Fruit fly (Drosophila melanogaster): Measurements from ENCODE around the gene Miro.

The Miro gene

DNA sequence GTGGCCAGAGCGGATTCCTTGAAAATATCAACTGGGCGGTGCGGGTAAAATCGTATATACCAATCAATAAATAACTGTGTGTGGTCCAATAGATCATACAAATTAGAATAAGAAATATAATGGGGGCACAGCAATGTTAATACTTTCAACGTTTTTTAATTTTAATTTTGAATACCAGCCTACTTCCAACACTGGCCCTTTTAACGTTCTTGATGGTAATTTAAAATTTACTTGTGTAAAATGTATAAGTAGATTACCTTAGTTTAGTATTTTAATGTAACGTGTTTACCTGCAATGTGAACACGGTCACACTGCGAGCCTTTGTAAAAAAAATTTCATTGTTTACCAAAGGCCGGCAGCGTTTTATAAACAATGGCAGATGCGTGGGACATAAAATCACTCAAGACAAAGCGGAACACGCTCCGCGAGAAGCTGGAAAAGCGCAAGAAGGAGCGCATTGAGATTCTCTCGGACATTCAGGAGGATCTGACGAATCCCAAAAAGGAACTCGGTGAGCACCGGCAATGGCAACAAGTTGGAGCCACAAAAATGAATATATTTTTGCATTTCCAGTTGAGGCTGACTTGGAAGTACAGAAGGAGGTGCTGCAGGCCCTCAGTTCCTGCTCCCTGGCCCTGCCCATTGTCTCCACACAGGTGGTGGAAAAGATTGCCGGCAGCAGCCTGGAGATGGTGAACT is 6.7 kb downstream of the Miro start, which contains the start of the genes KrT95D and Mettl3 (continued):
- peak in 1 of 3 experiments; percentile 19 for TF ChIP-seq lola (GFP tag; optimal IDR thresholded peaks at IDR 0.05)
- TF ChIP-seq az2 (GFP tag; optimal IDR thresholded peaks at IDR 0.05) = no peak
- TF ChIP-seq CG17359 (tag; optimal IDR thresholded peaks at IDR 0.05) = peak; percentile 23
- no peak for TF ChIP-seq Awh (GFP tag; IDR thresholded peaks at IDR 0.05)
- no peak for TF ChIP-seq Eip74EF (GFP tag; optimal IDR thresholded peaks at IDR 0.05)
- TF ChIP-seq CG15696 (tag; optimal IDR thresholded peaks at IDR 0.05) = peak; percentile 8
- TF ChIP-seq run (tag; optimal IDR thresholded peaks at IDR 0.05) = no peak
- TF ChIP-seq CG43689 (GFP tag; IDR thresholded peaks at IDR 0.05) = no peak
- no peak for TF ChIP-seq HmgD (GFP tag; optimal IDR thresholded peaks at IDR 0.05)
- peak; percentile 36 for TF ChIP-seq CG17829 (tag; optimal IDR thresholded peaks at IDR 0.05)
- TF ChIP-seq gsb (GFP tag; IDR thresholded peaks at IDR 0.05) = no peak
- TF ChIP-seq scrt (GFP tag; optimal IDR thresholded peaks at IDR 0.05) = peak; percentile 81
- peak; percentile 83 for TF ChIP-seq CG10267 (tag; optimal IDR thresholded peaks at IDR 0.05)
- TF ChIP-seq sd (tag; optimal IDR thresholded peaks at IDR 0.05) = peak; percentile 34
- TF ChIP-seq gt (GFP tag; IDR thresholded peaks at IDR 0.05) = no peak
- TF ChIP-seq B-H2 (GFP tag; optimal IDR thresholded peaks at IDR 0.05) = no peak
- peak; percentile 81 for TF ChIP-seq Med (GFP tag)
- peak; percentile 10 for TF ChIP-seq CG7839 (tag; optimal IDR thresholded peaks at IDR 0.05)
- TF ChIP-seq Ets65A (GFP tag) = peak; percentile 88
- no peak for TF ChIP-seq D19B (GFP tag; optimal IDR thresholded peaks at IDR 0.05)
- no peak for TF ChIP-seq CG14014 (GFP tag; IDR thresholded peaks at IDR 0.05)
- peak in 1 of 2 experiments; percentile 22 for TF ChIP-seq insv (GFP tag; optimal IDR thresholded peaks at IDR 0.05)
- TF ChIP-seq crp (GFP tag; optimal IDR thresholded peaks at IDR 0.05) = no peak
- TF ChIP-seq dysf (GFP tag; IDR thresholded peaks at IDR 0.05) = no peak
- peak; percentile 38 for TF ChIP-seq CG17186 (GFP tag; optimal IDR thresholded peaks at IDR 0.05)
- TF ChIP-seq CG3065 (GFP tag; optimal IDR thresholded peaks at IDR 0.05) = peak; percentile 7
- no peak for TF ChIP-seq twi (tag; optimal IDR thresholded peaks at IDR 0.05)
- TF ChIP-seq HLHmδ (GFP tag; optimal IDR thresholded peaks at IDR 0.05) = no peak
- TF ChIP-seq tin (GFP tag; optimal IDR thresholded peaks at IDR 0.05) = no peak
- peak; percentile 2 to 32 for TF ChIP-seq Pdp1 (GFP tag; optimal IDR thresholded peaks at IDR 0.05)
- TF ChIP-seq croc (GFP tag; conservative IDR thresholded peaks at IDR 0.05) = no peak
- peak; percentile 11 for TF ChIP-seq kni (GFP tag; optimal IDR thresholded peaks at IDR 0.05)
- TF ChIP-seq CG12391 (tag; optimal IDR thresholded peaks at IDR 0.05) = peak; percentile 50
- no peak for TF ChIP-seq Atf-2 (GFP tag; optimal IDR thresholded peaks at IDR 0.05)
- TF ChIP-seq CG10321 (GFP tag; IDR thresholded peaks at IDR 0.05) = no peak
- peak; percentile 37 for TF ChIP-seq CG8924 (tag; optimal IDR thresholded peaks at IDR 0.05)
- no peak for TF ChIP-seq CG4730 (GFP tag; IDR thresholded peaks at IDR 0.05)
- peak; percentile 28 for TF ChIP-seq YL-1 (GFP tag; optimal IDR thresholded peaks at IDR 0.05)
- peak; percentile 44 for TF ChIP-seq CG15601 (tag; optimal IDR thresholded peaks at IDR 0.05)
- TF ChIP-seq tll (GFP tag; optimal IDR thresholded peaks at IDR 0.05) = no peak
- no peak for TF ChIP-seq CG6654 (GFP tag; optimal IDR thresholded peaks at IDR 0.05)
- peak; percentile 56 for TF ChIP-seq BEAF-32 (GFP tag; optimal IDR thresholded peaks at IDR 0.05)
- TF ChIP-seq CG34422 (GFP tag; IDR thresholded peaks at IDR 0.05) = peak; percentile 77; the same call in 1 of the 3 replicates
- TF ChIP-seq Scr (GFP tag; IDR thresholded peaks at IDR 0.05; ENCODE audit: partially characterized antibody) = peak; percentile 11; the same call in 1 of the 2 replicates
- TF ChIP-seq MBD-R2 (GFP tag; IDR thresholded peaks at IDR 0.05) = peak; percentile 50; the same call in 1 of the 2 replicates
- peak; percentile 62 for TF ChIP-seq CG2116 (GFP tag; optimal IDR thresholded peaks at IDR 0.05)
- TF ChIP-seq CG34224 (GFP tag; IDR thresholded peaks at IDR 0.05; ENCODE audit: partially characterized antibody) = peak; percentile 30; the same call in 1 of the 3 replicates
- no peak for TF ChIP-seq CG9727 (GFP tag; optimal IDR thresholded peaks at IDR 0.05)

Data from whole organism, embryonic.